Worm (Caenorhabditis elegans) whole organism, late embryonic: Measurements from ENCODE around the gene T24C4.3.

ENCODE experiments used
- C08G9.2 ChIP-seq: sonication (generic microtip); optimal IDR thresholded peaks from 2 replicates; lab custom pipeline; 2016; ENCODE audit warnings: mild to moderate bottlenecking, missing genetic modification characterization, moderate library complexity, missing compliant biosample characterization
- F13H6.1 ChIP-seq: sonication (generic microtip); optimal IDR thresholded peaks from 2 replicates; lab custom pipeline; 2016; ENCODE audit warnings: missing genetic modification characterization, missing compliant biosample characterization
- K02D7.2 ChIP-seq: sonication (generic microtip); optimal IDR thresholded peaks from 2 replicates; lab custom pipeline; 2017; ENCODE audit warnings: mild to moderate bottlenecking, missing genetic modification characterization, missing compliant biosample characterization
- Y22D7AL.16 ChIP-seq: sonication (generic microtip); optimal IDR thresholded peaks from 2 replicates; lab custom pipeline; 2016; ENCODE audit warnings: missing genetic modification characterization, missing compliant biosample characterization
- ama-1 ChIP-seq: fragments of 150-350 bp; optimal IDR thresholded peaks from 2 replicates; lab custom pipeline; 2014
- ceh-14 ChIP-seq: sonication (generic microtip); optimal IDR thresholded peaks from 2 replicates; lab custom pipeline; 2016; ENCODE audit warnings: missing genotype, missing genetic modification characterization, missing compliant biosample characterization
- ceh-19 ChIP-seq: fragments of 200-800 bp; sonication (Bioruptor generic); optimal IDR thresholded peaks from 2 replicates; lab custom pipeline; 2018; ENCODE audit warnings: mild to moderate bottlenecking, missing genetic modification characterization, missing compliant biosample characterization
- ceh-22 ChIP-seq: sonication (generic microtip); optimal IDR thresholded peaks from 2 replicates; lab custom pipeline; 2017; ENCODE audit warnings: missing biosample characterization, missing genetic modification characterization
- ceh-24 ChIP-seq: sonication (generic microtip); optimal IDR thresholded peaks from 2 replicates; lab custom pipeline; 2016; ENCODE audit warnings: mild to moderate bottlenecking, missing genetic modification characterization, missing compliant biosample characterization
- ceh-31 ChIP-seq: sonication (generic microtip); optimal IDR thresholded peaks from 2 replicates; lab custom pipeline; 2016; ENCODE audit warnings: missing genetic modification characterization, missing compliant biosample characterization
- ceh-34 ChIP-seq: sonication (generic microtip); optimal IDR thresholded peaks from 2 replicates; lab custom pipeline; 2016; ENCODE audit warnings: mild to moderate bottlenecking, missing genetic modification characterization, missing compliant biosample characterization
- ceh-45 ChIP-seq: fragments of 200-800 bp; sonication (Bioruptor generic); IDR thresholded peaks from 2 replicates; pipeline ENCODE4 v1.3.6; 2022; ENCODE audit warnings: missing genetic modification reagents, missing genetic modification characterization, missing compliant biosample characterization
- ceh-48 ChIP-seq: sonication (generic microtip); optimal IDR thresholded peaks from 2 replicates; lab custom pipeline; 2016; ENCODE audit warnings: missing genetic modification characterization, inconsistent platforms, missing compliant biosample characterization
- dmd-4 ChIP-seq: sonication (generic microtip); optimal IDR thresholded peaks from 2 replicates; lab custom pipeline; 2016; ENCODE audit warnings: borderline replicate concordance, missing genetic modification characterization, missing compliant biosample characterization
- dve-1 ChIP-seq: sonication (generic microtip); optimal IDR thresholded peaks from 2 replicates; lab custom pipeline; 2017; ENCODE audit warnings: antibody characterized with exemption, mild to moderate bottlenecking, missing genetic modification characterization, missing compliant biosample characterization
- elt-4 ChIP-seq: sonication (generic microtip); optimal IDR thresholded peaks from 2 replicates; lab custom pipeline; 2016; ENCODE audit warnings: missing genetic modification characterization, missing compliant biosample characterization
- ets-4 ChIP-seq: sonication (generic microtip); optimal IDR thresholded peaks from 2 replicates; lab custom pipeline; 2016; ENCODE audit warnings: missing genetic modification characterization, missing compliant biosample characterization
- fkh-6 ChIP-seq: sonication (generic microtip); optimal IDR thresholded peaks from 2 replicates; lab custom pipeline; 2016; ENCODE audit warnings: missing genetic modification characterization, missing compliant biosample characterization
- hlh-13 ChIP-seq: fragments of 200-800 bp; sonication (Bioruptor generic); optimal IDR thresholded peaks from 2 replicates; lab custom pipeline; 2018; ENCODE audit warnings: mild to moderate bottlenecking, missing genetic modification characterization, missing compliant biosample characterization
- hlh-30 ChIP-seq: sonication (generic microtip); optimal IDR thresholded peaks from 2 replicates; lab custom pipeline; 2017; ENCODE audit warnings: antibody characterized with exemption, missing genetic modification characterization, missing compliant biosample characterization; ENCODE audit not compliant: insufficient read depth
- hlh-8 ChIP-seq: sonication (generic microtip); optimal IDR thresholded peaks from 2 replicates; lab custom pipeline; 2016; ENCODE audit warnings: missing genotype, missing genetic modification characterization, missing compliant biosample characterization
- lin-11 ChIP-seq: fragments of 200-800 bp; sonication (Bioruptor generic); optimal IDR thresholded peaks from 2 replicates; lab custom pipeline; 2018; ENCODE audit warnings: mild to moderate bottlenecking, missing genetic modification characterization, missing compliant biosample characterization
- madf-2 ChIP-seq: sonication (generic microtip); optimal IDR thresholded peaks from 2 replicates; lab custom pipeline; 2017; ENCODE audit warnings: missing genetic modification characterization, missing compliant biosample characterization
- nhr-11 ChIP-seq: fragments of 150-350 bp; optimal IDR thresholded peaks from 2 replicates; lab custom pipeline; 2014; ENCODE audit warnings: missing biosample characterization, missing genetic modification characterization
- nhr-232 ChIP-seq: sonication (generic microtip); optimal IDR thresholded peaks from 2 replicates; lab custom pipeline; 2016; ENCODE audit warnings: missing genetic modification characterization, missing compliant biosample characterization
- npax-4 ChIP-seq: sonication (generic microtip); optimal IDR thresholded peaks from 2 replicates; lab custom pipeline; 2016; ENCODE audit warnings: missing genetic modification characterization, missing compliant biosample characterization
- pag-3 ChIP-seq: sonication (generic microtip); optimal IDR thresholded peaks from 2 replicates; lab custom pipeline; 2016; ENCODE audit warnings: missing compliant biosample characterization, missing genetic modification characterization, borderline replicate concordance
- pat-9 ChIP-seq: fragments of 200-800 bp; sonication (Bioruptor generic); optimal IDR thresholded peaks from 2 replicates; lab custom pipeline; 2018; ENCODE audit warnings: mild to moderate bottlenecking, missing genetic modification characterization, moderate library complexity, missing compliant biosample characterization
- pax-1 ChIP-seq: fragments of 150-350 bp; optimal IDR thresholded peaks from 2 replicates; lab custom pipeline; 2014; ENCODE audit warnings: missing biosample characterization, missing genetic modification characterization
- pros-1 ChIP-seq: fragments of 150-350 bp; optimal IDR thresholded peaks from 2 replicates; lab custom pipeline; 2014; ENCODE audit warnings: missing biosample characterization, missing genetic modification reagents, missing genetic modification characterization
- rnt-1 ChIP-seq: sonication (generic microtip); optimal IDR thresholded peaks from 2 replicates; lab custom pipeline; 2016; ENCODE audit warnings: missing genetic modification characterization, missing compliant biosample characterization
- sdc-2 ChIP-seq: sonication (generic microtip); optimal IDR thresholded peaks from 2 replicates; lab custom pipeline; 2016; ENCODE audit warnings: missing genotype, missing genetic modification characterization, missing compliant biosample characterization
- sox-2 ChIP-seq: fragments of 200-800 bp; sonication (Bioruptor generic); IDR thresholded peaks from 2 replicates; pipeline ENCODE4 v1.3.6; 2022; ENCODE audit warnings: missing genetic modification reagents, missing genetic modification characterization, missing compliant biosample characterization
- sox-4 ChIP-seq: sonication (generic microtip); optimal IDR thresholded peaks from 2 replicates; lab custom pipeline; 2017; ENCODE audit warnings: mild to moderate bottlenecking, missing genetic modification characterization, inconsistent platforms, missing compliant biosample characterization
- unc-3 ChIP-seq, 2 experiments: fragments of 200-800 bp in 1 of 2; sonication (Bioruptor generic) in 1 of 2; sonication (generic microtip) in 1 of 2; conservative IDR thresholded peaks in 1 of 2; optimal IDR thresholded peaks in 1 of 2; 2 replicates each; pipeline versions ENCODE4 v1.3.6 to Lab custom; 2016 to 2022; ENCODE audit warnings: missing compliant biosample characterization in 2 of 2, missing genetic modification characterization in 2 of 2, missing genetic modification reagents in 1 of 2
- unc-42 ChIP-seq: sonication (generic microtip); optimal IDR thresholded peaks from 2 replicates; lab custom pipeline; 2016; ENCODE audit warnings: missing genotype, missing genetic modification characterization, missing compliant biosample characterization
- unc-55 ChIP-seq: sonication (generic microtip); optimal IDR thresholded peaks from 2 replicates; lab custom pipeline; 2017; ENCODE audit warnings: missing biosample characterization, missing genetic modification reagents, missing genetic modification characterization
- unc-86 ChIP-seq: sonication (generic microtip); optimal IDR thresholded peaks from 2 replicates; lab custom pipeline; 2016; ENCODE audit warnings: missing genetic modification characterization, missing compliant biosample characterization
- zip-5 ChIP-seq: sonication (generic microtip); optimal IDR thresholded peaks from 2 replicates; lab custom pipeline; 2016; ENCODE audit warnings: missing genetic modification characterization, missing compliant biosample characterization

Gene T24C4.3

ce11 chrIII:856908-857307 is 15.4 kb downstream of the T24C4.3 start:
- TF ChIP-seq pat-9 (tag; lab: Kevin White, UChicago) (no peak), pros-1 (no peak), ets-4 (tag; lab: Kevin White, UChicago) (no peak), Y22D7AL.16 (tag; lab: Kevin White, UChicago) (no peak), ceh-19 (GFP tag; lab: Kevin White, UChicago) (no peak), ceh-22 (tag; lab: Kevin White, UChicago) (no peak), dmd-4 (tag; lab: Kevin White, UChicago) (no peak), ceh-45 (GFP tag; lab: Robert Waterston, UW) (no peak), ceh-34 (no peak), sdc-2 (tag; lab: Kevin White, UChicago) (no peak), unc-42 (tag; lab: Kevin White, UChicago) (no peak), unc-55 (GFP tag; lab: Kevin White, UChicago) (no peak)

DNA sequence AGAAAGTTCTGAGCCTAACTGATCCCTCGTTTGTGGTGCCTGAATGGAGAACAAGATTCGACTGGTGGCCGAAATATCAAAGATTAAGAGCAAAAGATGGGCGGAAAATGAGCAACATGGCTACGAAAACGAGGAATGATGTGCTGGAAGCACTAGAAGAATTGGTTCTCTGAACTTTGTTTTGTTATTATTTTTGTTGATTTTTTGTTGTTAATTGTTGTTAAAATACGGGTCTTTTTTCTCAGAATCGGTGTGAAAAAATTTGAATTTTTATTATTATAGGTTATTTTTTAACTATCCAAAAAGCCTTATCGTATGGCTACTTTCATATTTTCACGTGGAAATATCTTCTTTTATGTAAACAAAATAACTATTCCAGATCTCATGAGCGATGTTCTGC is 16.0 kb downstream of the T24C4.3 start, which contains the start of gene K02F3.12:
TSS of gene K02F3.12 (plus strand) at position 301 of the 400 bp plus-strand sequence.
- TF ChIP-seq pros-1 (no peak), ceh-31 (tag; lab: Kevin White, UChicago) (no peak), nhr-11 (tag; lab: Kevin White, UChicago) (no peak), unc-86 (tag; lab: Kevin White, UChicago) (no peak)

ce11 chrIII:853859-854359 is 18.4 kb downstream of the T24C4.3 start, which contains the start of the genes rnp-5 and tag-51:
TSS of gene rnp-5 (minus strand) at chrIII:853909.
TSS of gene tag-51 (plus strand) at chrIII:854221.
- TF ChIP-seq F13H6.1 = no peak
- no peak for TF ChIP-seq npax-4
- no peak for TF ChIP-seq zip-5
- TF ChIP-seq unc-3 (GFP tag; conservative IDR thresholded peaks at IDR 0.05; lab: Robert Waterston, UW) = no peak
- no peak for TF ChIP-seq unc-3 (tag; optimal IDR thresholded peaks at IDR 0.05; lab: Kevin White, UChicago)
- no peak for TF ChIP-seq pat-9 (tag; lab: Kevin White, UChicago)
- TF ChIP-seq, all 69 proteins: peak for 0

ce11 chrIII:853414-853813 is 18.9 kb downstream of the T24C4.3 start:
- TF ChIP-seq pag-3 (tag; lab: Kevin White, UChicago) = no peak
- no peak for TF ChIP-seq hlh-30 (tag; lab: Kevin White, UChicago)
- TF ChIP-seq ceh-14 (tag; lab: Kevin White, UChicago) = no peak
- no peak for TF ChIP-seq ama-1 (lab: Kevin White, UChicago)
- peak; percentile 8 for TF ChIP-seq C08G9.2
- no peak for TF ChIP-seq lin-11 (tag; lab: Kevin White, UChicago)
- TF ChIP-seq nhr-232 = no peak
- no peak for TF ChIP-seq K02D7.2
- no peak for TF ChIP-seq dve-1 (tag; lab: Kevin White, UChicago)
- no peak for TF ChIP-seq fkh-6 (tag; lab: Kevin White, UChicago)
- no peak for TF ChIP-seq ceh-24 (tag; lab: Kevin White, UChicago)
- no peak for TF ChIP-seq ceh-45 (GFP tag; lab: Robert Waterston, UW)
- TF ChIP-seq elt-4 = peak; percentile 66
- no peak for TF ChIP-seq madf-2

- no peak for TF ChIP-seq hlh-8 (tag; lab: Kevin White, UChicago)
- no peak for TF ChIP-seq unc-55 (GFP tag; lab: Kevin White, UChicago)
- no peak for TF ChIP-seq sox-4 (tag; lab: Kevin White, UChicago)
- no peak for TF ChIP-seq unc-42 (tag; lab: Kevin White, UChicago)
- TF ChIP-seq rnt-1 = no peak
- TF ChIP-seq pat-9 (tag; lab: Kevin White, UChicago) = no peak
- no peak for TF ChIP-seq ceh-14 (tag; lab: Kevin White, UChicago)
- no peak for TF ChIP-seq fkh-6 (tag; lab: Kevin White, UChicago)
- TF ChIP-seq pros-1 = no peak
- no peak for TF ChIP-seq npax-4
- no peak for TF ChIP-seq ceh-48 (tag; lab: Kevin White, UChicago)
- no peak for TF ChIP-seq sox-2 (GFP tag; lab: Robert Waterston, UW)
- TF ChIP-seq hlh-13 = no peak
- no peak for TF ChIP-seq lin-11 (tag; lab: Kevin White, UChicago)
- no peak for TF ChIP-seq dmd-4 (tag; lab: Kevin White, UChicago)
- no peak for TF ChIP-seq dve-1 (tag; lab: Kevin White, UChicago)
- TF ChIP-seq pax-1 (tag; lab: Kevin White, UChicago) = no peak
- TF ChIP-seq, all 69 proteins: peak for 0
Observed at ce11 chrIII:852296-852695, 20.0 kb downstream of the T24C4.3 start, which contains the start of gene moma-1. TSS of gene moma-1 (minus strand) at chrIII:852396.
